Fruit fly (Drosophila melanogaster): Measurements from ENCODE around the gene CG31974.

The CG31974 gene

DNA sequence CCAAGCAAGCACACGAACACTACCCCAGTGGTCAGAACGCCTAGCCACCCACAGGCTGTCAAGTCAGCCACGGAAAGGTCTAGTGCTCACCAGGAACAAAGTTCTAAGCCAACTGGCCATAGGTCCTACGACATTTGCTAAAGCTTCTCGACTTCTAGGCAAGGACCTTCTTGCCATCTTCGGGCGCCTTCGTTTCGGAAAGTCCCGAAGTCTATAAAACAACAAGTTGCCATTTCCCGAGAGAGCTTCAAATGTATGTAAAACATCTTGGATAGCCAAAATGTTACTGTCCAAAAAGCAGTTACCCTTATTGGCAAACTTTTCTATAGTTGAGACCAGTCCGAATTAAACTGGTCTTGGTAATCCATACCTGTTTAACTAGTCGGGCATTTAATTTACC, 3.6 kb upstream of the CG31974 start:
- no peak for TF ChIP-seq CG6792 (GFP tag; optimal IDR thresholded peaks at IDR 0.05)
- no peak for TF ChIP-seq Met (GFP tag; optimal IDR thresholded peaks at IDR 0.05)
- TF ChIP-seq Eip75B (GFP tag; optimal IDR thresholded peaks at IDR 0.05) = no peak
- TF ChIP-seq CG11294 (GFP tag; IDR thresholded peaks at IDR 0.05) = no peak
- no peak for TF ChIP-seq ss (GFP tag; optimal IDR thresholded peaks at IDR 0.05)
- TF ChIP-seq OdsH (GFP tag; optimal IDR thresholded peaks at IDR 0.05) = no peak
- no peak for TF ChIP-seq CG6163 (GFP tag; IDR thresholded peaks at IDR 0.05)
- no peak for TF ChIP-seq Hr39 (GFP tag; optimal IDR thresholded peaks at IDR 0.05)
- TF ChIP-seq CG31627 (GFP tag; optimal IDR thresholded peaks at IDR 0.05) = no peak
- no peak for TF ChIP-seq net (GFP tag; optimal IDR thresholded peaks at IDR 0.05)
- no peak for TF ChIP-seq CG16779 (tag; optimal IDR thresholded peaks at IDR 0.05)
- no peak for TF ChIP-seq Sox102F (GFP tag; optimal IDR thresholded peaks at IDR 0.05)
- no peak for TF ChIP-seq CG10669 (GFP tag; optimal IDR thresholded peaks at IDR 0.05)
- TF ChIP-seq CG6808 (GFP tag; optimal IDR thresholded peaks at IDR 0.05) = no peak
- no peak for TF ChIP-seq Gug (GFP tag; IDR thresholded peaks at IDR 0.05)
- no peak for TF ChIP-seq Hr38 (GFP tag; optimal IDR thresholded peaks at IDR 0.05)

DNA sequence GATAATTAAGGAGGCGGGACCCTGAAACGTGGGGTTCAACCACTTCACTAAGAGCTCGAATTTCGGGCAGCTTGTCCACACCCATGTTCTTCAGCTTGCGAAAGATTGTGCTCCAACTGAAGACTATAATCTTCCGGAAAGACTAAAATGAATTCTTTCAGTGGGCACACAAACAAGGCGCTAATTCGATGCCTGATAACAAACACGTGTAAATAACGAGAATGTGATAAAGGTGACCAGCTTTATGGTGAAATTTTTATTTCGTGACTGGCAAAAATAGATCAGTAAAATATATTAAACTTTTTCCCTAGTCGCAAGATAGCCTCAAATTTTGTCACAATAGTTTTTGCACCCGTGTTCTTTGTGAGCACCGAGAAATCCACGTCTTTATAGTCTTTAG, 2.0 kb downstream of the CG31974 start, which contains the start of the genes CG31975 and ovm:
Gene CG31975, minus strand, starts transcription at position 144 of the 400 bp plus-strand sequence.
Gene ovm, minus strand, starts transcription at position 144 of the 400 bp plus-strand sequence.
- peak; percentile 70 for TF ChIP-seq svp (GFP tag)
- no peak for TF ChIP-seq CG1621 (tag; optimal IDR thresholded peaks at IDR 0.05)

DNA sequence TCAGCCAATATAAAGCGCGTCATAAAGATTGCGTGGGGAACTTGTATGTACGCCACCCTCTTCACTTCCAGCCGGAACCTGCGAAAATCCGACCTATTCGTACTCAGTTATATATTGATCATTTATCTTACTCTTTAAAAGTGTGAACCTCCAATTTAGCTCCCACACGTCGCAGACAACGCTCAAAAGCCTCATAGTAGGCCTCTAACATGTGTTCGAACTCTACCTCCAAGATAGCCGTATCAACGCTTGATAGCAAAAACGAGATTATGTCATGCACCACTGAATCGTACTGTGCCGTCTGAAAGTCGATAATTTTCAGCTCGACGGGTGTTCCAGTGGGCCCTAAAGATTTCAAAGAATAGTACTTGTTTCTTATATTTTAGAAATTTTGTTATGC, 3.3 kb downstream of the CG31974 start:
- no peak for TF ChIP-seq Sox14 (GFP tag; optimal IDR thresholded peaks at IDR 0.05)
- TF ChIP-seq CG1621 (tag; optimal IDR thresholded peaks at IDR 0.05) = no peak
- no peak for TF ChIP-seq CG6792 (GFP tag; optimal IDR thresholded peaks at IDR 0.05)
- TF ChIP-seq Hr38 (GFP tag; optimal IDR thresholded peaks at IDR 0.05) = no peak
- TF ChIP-seq esn (GFP tag; optimal IDR thresholded peaks at IDR 0.05) = no peak
- TF ChIP-seq Gug (GFP tag; IDR thresholded peaks at IDR 0.05) = no peak
- peak; percentile 3 for TF ChIP-seq CG10631 (GFP tag; optimal IDR thresholded peaks at IDR 0.05)
- no peak for TF ChIP-seq spab (GFP tag; optimal IDR thresholded peaks at IDR 0.05)
- no peak for TF ChIP-seq Lpt (GFP tag; optimal IDR thresholded peaks at IDR 0.05)
- TF ChIP-seq Smox (GFP tag; optimal IDR thresholded peaks at IDR 0.05) = no peak
- TF ChIP-seq Eip78C (GFP tag) = peak; percentile 19
- no peak for TF ChIP-seq acj6 (GFP tag; optimal IDR thresholded peaks at IDR 0.05)
- TF ChIP-seq CG10669 (GFP tag; optimal IDR thresholded peaks at IDR 0.05) = no peak
- TF ChIP-seq CG8319 (GFP tag; optimal IDR thresholded peaks at IDR 0.05) = no peak
- no peak for TF ChIP-seq CG3919 (GFP tag; optimal IDR thresholded peaks at IDR 0.05)
- TF ChIP-seq lz (GFP tag; optimal IDR thresholded peaks at IDR 0.05) = no peak
- TF ChIP-seq svp (GFP tag) = peak; percentile 61
- no peak for TF ChIP-seq CG32006 (GFP tag; optimal IDR thresholded peaks at IDR 0.05)
- no peak for TF ChIP-seq CG6808 (GFP tag; optimal IDR thresholded peaks at IDR 0.05)
- no peak for TF ChIP-seq CG16779 (tag; optimal IDR thresholded peaks at IDR 0.05)
- TF ChIP-seq fkh (GFP tag; optimal IDR thresholded peaks at IDR 0.05) = no peak
- TF ChIP-seq OdsH (GFP tag; optimal IDR thresholded peaks at IDR 0.05) = no peak
- peak; percentile 90 for TF ChIP-seq vri (GFP tag; optimal IDR thresholded peaks at IDR 0.05)
- no peak for TF ChIP-seq CG6163 (GFP tag; IDR thresholded peaks at IDR 0.05)
- no peak for TF ChIP-seq CG31627 (GFP tag; optimal IDR thresholded peaks at IDR 0.05)
- TF ChIP-seq Eip75B (GFP tag; optimal IDR thresholded peaks at IDR 0.05) = no peak
- no peak for TF ChIP-seq dsx (GFP tag; optimal IDR thresholded peaks at IDR 0.05; ENCODE audit: poor library complexity, severe bottlenecking)
- TF ChIP-seq Met (GFP tag; optimal IDR thresholded peaks at IDR 0.05) = peak; percentile 21
- no peak for TF ChIP-seq topi (GFP tag; optimal IDR thresholded peaks at IDR 0.05)
- TF ChIP-seq net (GFP tag; optimal IDR thresholded peaks at IDR 0.05) = no peak
- TF ChIP-seq CG8632 (GFP tag; optimal IDR thresholded peaks at IDR 0.05) = no peak
- no peak for TF ChIP-seq Blimp-1 (GFP tag; optimal IDR thresholded peaks at IDR 0.05)
- TF ChIP-seq CG11902 (GFP tag; optimal IDR thresholded peaks at IDR 0.05) = no peak
